ENCODE assay signal across 5 fruit fly cellular contexts in the genomic region with DNA sequence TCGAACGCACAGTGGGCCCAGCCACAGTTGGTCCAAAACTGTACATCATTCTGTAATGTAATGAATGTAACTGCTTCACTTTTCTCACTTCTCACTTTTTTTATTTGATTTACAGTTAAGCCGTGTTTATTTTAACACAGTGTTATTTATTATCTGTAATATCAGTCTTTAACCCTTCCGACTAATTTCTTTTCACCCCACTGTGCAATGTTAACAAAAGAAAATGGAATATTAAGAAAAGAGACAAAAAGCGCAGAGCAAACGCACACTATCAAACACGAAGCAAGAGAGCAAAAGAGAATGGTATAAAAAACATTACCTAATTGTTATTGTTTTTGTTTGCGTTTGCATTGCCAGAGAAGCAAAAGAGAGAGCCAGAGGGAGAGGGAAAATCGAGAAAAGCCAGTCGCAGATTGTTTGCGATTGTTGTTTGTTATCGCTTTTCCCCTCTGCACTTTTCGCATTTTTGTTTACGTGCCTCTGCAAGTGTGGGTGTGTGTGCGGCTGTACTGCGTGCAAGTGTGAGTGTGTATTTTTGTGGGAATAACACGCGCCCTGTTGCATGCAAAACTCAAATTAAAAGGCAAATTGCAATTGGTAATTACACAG.
TF ChIP-seq lines count a peak whose summit lies in the region.

No protein-coding gene starts in this region.

- peak; percentile 78 for TF ChIP-seq CTCF in whole organism, embryonic (GFP tag; optimal IDR thresholded peaks at IDR 0.05; lab: Kevin White, UChicago)

TF ChIP-seq in whole organism, adult, 20 proteins besides CTCF, POLR2A, EP300 and RAD21 (continues in another document):
- peak; percentile 94 for TF ChIP-seq CG33017 (tag; optimal IDR thresholded peaks at IDR 0.05; lab: Kevin White, UChicago)
- peak; percentile 84 for TF ChIP-seq CG1620 (GFP tag; optimal IDR thresholded peaks at IDR 0.05; lab: Kevin White, UChicago)
- TF ChIP-seq Clk (GFP tag; optimal IDR thresholded peaks at IDR 0.05; lab: Kevin White, UChicago) = peak; percentile 82
- peak; percentile 92 for TF ChIP-seq CG5204 (GFP tag; optimal IDR thresholded peaks at IDR 0.05; lab: Kevin White, UChicago)
- TF ChIP-seq kay (GFP tag; lab: Kevin White, UChicago; ENCODE audit: borderline replicate concordance) = peak; percentile 98
- TF ChIP-seq cic (GFP tag; optimal IDR thresholded peaks at IDR 0.05; lab: Kevin White, UChicago) = peak; percentile 84
- peak; percentile 93 for TF ChIP-seq CG11617 (GFP tag; optimal IDR thresholded peaks at IDR 0.05; lab: Kevin White, UChicago)
- peak; percentile 79 for TF ChIP-seq Crg-1 (GFP tag; optimal IDR thresholded peaks at IDR 0.05; lab: Kevin White, UChicago)
- TF ChIP-seq tj (GFP tag; optimal IDR thresholded peaks at IDR 0.05; lab: Kevin White, UChicago) = peak; percentile 82
- TF ChIP-seq CG7045 (GFP tag; optimal IDR thresholded peaks at IDR 0.05; lab: Kevin White, UChicago) = peak; percentile 91
- TF ChIP-seq ovo (GFP tag; optimal IDR thresholded peaks at IDR 0.05; lab: Kevin White, UChicago) = peak; percentile 88
- TF ChIP-seq pad (GFP tag; optimal IDR thresholded peaks at IDR 0.05; lab: Kevin White, UChicago) = peak; percentile 69
- peak; percentile 95 for TF ChIP-seq CG7101 (tag; optimal IDR thresholded peaks at IDR 0.05; lab: Kevin White, UChicago)
- peak; percentile 90 for TF ChIP-seq CG14711 (tag; optimal IDR thresholded peaks at IDR 0.05; lab: Kevin White, UChicago)
- TF ChIP-seq cnc (optimal IDR thresholded peaks at IDR 0.05; lab: Kevin White, UChicago) = no peak
- peak; percentile 86 for TF ChIP-seq bab1 (GFP tag; optimal IDR thresholded peaks at IDR 0.05; lab: Kevin White, UChicago)

TF ChIP-seq in whole organism, embryonic, 481 proteins besides CTCF, POLR2A, EP300 and RAD21 (continues in another document):
- TF ChIP-seq CG18262 (tag; optimal IDR thresholded peaks at IDR 0.05; lab: Kevin White, UChicago) = peak; percentile 99
- TF ChIP-seq CG11247 (GFP tag; IDR thresholded peaks at IDR 0.05; lab: Robert Waterston, UW) = peak; percentile 92
- peak; percentile 73 for TF ChIP-seq ftz-f1 (GFP tag; optimal IDR thresholded peaks at IDR 0.05; lab: Kevin White, UChicago)
- TF ChIP-seq CG12236 (GFP tag; optimal IDR thresholded peaks at IDR 0.05; lab: Kevin White, UChicago) = peak; percentile 98
- peak; percentile 66 for TF ChIP-seq stwl (tag; optimal IDR thresholded peaks at IDR 0.05; lab: Kevin White, UChicago)
- peak; percentile 96 for TF ChIP-seq ken (GFP tag; IDR thresholded peaks at IDR 0.05; lab: Robert Waterston, UW)
- peak; percentile 97 for TF ChIP-seq HLH54F (GFP tag; optimal IDR thresholded peaks at IDR 0.05; lab: Kevin White, UChicago)
- TF ChIP-seq Usf (GFP tag; optimal IDR thresholded peaks at IDR 0.05; lab: Kevin White, UChicago) = peak; percentile 88
- peak; percentile 96 for TF ChIP-seq YL-1 (GFP tag; optimal IDR thresholded peaks at IDR 0.05; lab: Kevin White, UChicago)
- peak; percentile 98 to 99 for TF ChIP-seq chif (GFP tag; optimal IDR thresholded peaks at IDR 0.05; lab: Kevin White, UChicago)
- TF ChIP-seq CG43689 (GFP tag; IDR thresholded peaks at IDR 0.05; lab: Robert Waterston, UW) = peak; percentile 93
- TF ChIP-seq CG16813 (GFP tag; IDR thresholded peaks at IDR 0.05; lab: Robert Waterston, UW; ENCODE audit: partially characterized antibody) = peak; percentile 47; the same call in 1 of the 3 replicates
- peak; percentile 93 for TF ChIP-seq CG17186 (GFP tag; optimal IDR thresholded peaks at IDR 0.05; lab: Kevin White, UChicago)
- peak; percentile 97 for TF ChIP-seq Meics (GFP tag; optimal IDR thresholded peaks at IDR 0.05; lab: Kevin White, UChicago)
- peak; percentile 98 for TF ChIP-seq stc (GFP tag; IDR thresholded peaks at IDR 0.05; lab: Robert Waterston, UW)
- peak; percentile 99 for TF ChIP-seq Asciz (GFP tag; optimal IDR thresholded peaks at IDR 0.05; lab: Kevin White, UChicago)

TF ChIP-seq in whole organism, prepupa, 60 proteins besides CTCF, POLR2A, EP300 and RAD21 (continues in another document):
- TF ChIP-seq Ets96B (tag; optimal IDR thresholded peaks at IDR 0.05; lab: Kevin White, UChicago) (peak; percentile 89), CG7368 (GFP tag; optimal IDR thresholded peaks at IDR 0.05; lab: Kevin White, UChicago) (peak; percentile 93), pdm3 (GFP tag; optimal IDR thresholded peaks at IDR 0.05; lab: Kevin White, UChicago) (peak; percentile 97), CG6163 (GFP tag; IDR thresholded peaks at IDR 0.05; lab: Robert Waterston, UW) (peak; percentile 96), lz (GFP tag; optimal IDR thresholded peaks at IDR 0.05; lab: Kevin White, UChicago) (peak; percentile 96), dac (GFP tag; optimal IDR thresholded peaks at IDR 0.05; lab: Kevin White, UChicago) (peak; percentile 97), Lpt (GFP tag; optimal IDR thresholded peaks at IDR 0.05; lab: Kevin White, UChicago) (peak; percentile 97), acj6 (GFP tag; optimal IDR thresholded peaks at IDR 0.05; lab: Kevin White, UChicago) (peak; percentile 92), spab (GFP tag; optimal IDR thresholded peaks at IDR 0.05; lab: Kevin White, UChicago) (peak; percentile 86), CG9139 (GFP tag; optimal IDR thresholded peaks at IDR 0.05; lab: Kevin White, UChicago) (peak; percentile 80), esn (GFP tag; optimal IDR thresholded peaks at IDR 0.05; lab: Kevin White, UChicago) (peak; percentile 97), CG34406 (GFP tag; optimal IDR thresholded peaks at IDR 0.05; lab: Kevin White, UChicago) (peak; percentile 94), Hr4 (GFP tag; optimal IDR thresholded peaks at IDR 0.05; lab: Kevin White, UChicago) (peak; percentile 99), cyc (GFP tag; optimal IDR thresholded peaks at IDR 0.05; lab: Kevin White, UChicago) (peak; percentile 92), CG32006 (GFP tag; optimal IDR thresholded peaks at IDR 0.05; lab: Kevin White, UChicago) (peak; percentile 98), CG10631 (GFP tag; optimal IDR thresholded peaks at IDR 0.05; lab: Kevin White, UChicago) (peak; percentile 91), Blimp-1 (GFP tag; optimal IDR thresholded peaks at IDR 0.05; lab: Kevin White, UChicago) (peak; percentile 77), CG11294 (GFP tag; IDR thresholded peaks at IDR 0.05; lab: Robert Waterston, UW) (peak; percentile 96)

TF ChIP-seq in whole organism, pupa, 21 proteins besides CTCF, POLR2A, EP300 and RAD21 (continues in another document):
- peak; percentile 98 for TF ChIP-seq CG4496 (GFP tag; IDR thresholded peaks at IDR 0.05; lab: Robert Waterston, UW)
- peak; percentile 82 for TF ChIP-seq gl (tag; optimal IDR thresholded peaks at IDR 0.05; lab: Kevin White, UChicago)
- peak; percentile 96 for TF ChIP-seq CG12605 (GFP tag; IDR thresholded peaks at IDR 0.05; lab: Robert Waterston, UW)
- TF ChIP-seq CG14655 (GFP tag; optimal IDR thresholded peaks at IDR 0.05; lab: Kevin White, UChicago) = peak; percentile 95
- peak; percentile 68 for TF ChIP-seq D1 (tag; optimal IDR thresholded peaks at IDR 0.05; lab: Kevin White, UChicago)
- peak; percentile 89 for TF ChIP-seq CG8159 (tag; optimal IDR thresholded peaks at IDR 0.05; lab: Kevin White, UChicago)
- TF ChIP-seq Snoo (tag; optimal IDR thresholded peaks at IDR 0.05; lab: Kevin White, UChicago) = peak; percentile 90
- TF ChIP-seq CG17806 (tag; optimal IDR thresholded peaks at IDR 0.05; lab: Kevin White, UChicago) = peak; percentile 90
- peak; percentile 96 for TF ChIP-seq fd96Ca (GFP tag; IDR thresholded peaks at IDR 0.05; lab: Robert Waterston, UW)
- TF ChIP-seq CG32121 (GFP tag; IDR thresholded peaks at IDR 0.05; lab: Robert Waterston, UW) = peak; percentile 98
- TF ChIP-seq CG10348 (GFP tag; IDR thresholded peaks at IDR 0.05; lab: Robert Waterston, UW) = peak; percentile 88
- TF ChIP-seq EcR (GFP tag; optimal IDR thresholded peaks at IDR 0.05; lab: Kevin White, UChicago) = peak; percentile 3
- TF ChIP-seq CG15710 (tag; optimal IDR thresholded peaks at IDR 0.05; lab: Kevin White, UChicago) = peak; percentile 82
- TF ChIP-seq CG9948 (tag; optimal IDR thresholded peaks at IDR 0.05; lab: Kevin White, UChicago) = peak; percentile 91
- peak; percentile 94 for TF ChIP-seq Pif1B (GFP tag; optimal IDR thresholded peaks at IDR 0.05; lab: Kevin White, UChicago)
- TF ChIP-seq Ets98B (GFP tag; IDR thresholded peaks at IDR 0.05; lab: Robert Waterston, UW) = peak; percentile 97
- peak; percentile 82 for TF ChIP-seq CG34367 (tag; optimal IDR thresholded peaks at IDR 0.05; lab: Kevin White, UChicago)
- peak; percentile 73 for TF ChIP-seq CG13204 (GFP tag; optimal IDR thresholded peaks at IDR 0.05; lab: Kevin White, UChicago)
- peak; percentile 97 for TF ChIP-seq Pif1A (GFP tag; optimal IDR thresholded peaks at IDR 0.05; lab: Kevin White, UChicago)

TF ChIP-seq in whole organism, wandering third instar larva, 38 proteins besides CTCF, POLR2A, EP300 and RAD21 (continues in another document):
- TF ChIP-seq dsf (GFP tag; optimal IDR thresholded peaks at IDR 0.05; lab: Kevin White, UChicago; ENCODE audit: borderline replicate concordance) = peak; percentile 62
- no peak for TF ChIP-seq tai (GFP tag; optimal IDR thresholded peaks at IDR 0.05; lab: Kevin White, UChicago)
- no peak for TF ChIP-seq jim (GFP tag; optimal IDR thresholded peaks at IDR 0.05; lab: Kevin White, UChicago)
- peak; percentile 90 for TF ChIP-seq ey (GFP tag; optimal IDR thresholded peaks at IDR 0.05; lab: Kevin White, UChicago)
- peak; percentile 88 for TF ChIP-seq Hnf4 (GFP tag; optimal IDR thresholded peaks at IDR 0.05; lab: Kevin White, UChicago)
- TF ChIP-seq Rel (GFP tag; optimal IDR thresholded peaks at IDR 0.05; lab: Kevin White, UChicago) = no peak
- peak; percentile 97 for TF ChIP-seq Rel (tag; optimal IDR thresholded peaks at IDR 0.05; lab: Kevin White, UChicago)
- peak in 1 of 2 experiments; percentile 4 for TF ChIP-seq dl (GFP tag; optimal IDR thresholded peaks at IDR 0.05; lab: Kevin White, UChicago; ENCODE audit: insufficient read depth in 1 of 2, partially characterized antibody in 2 of 2)
- TF ChIP-seq CrebA (GFP tag; optimal IDR thresholded peaks at IDR 0.05; lab: Kevin White, UChicago; ENCODE audit: borderline replicate concordance) = no peak
- no peak for TF ChIP-seq Vsx2 (GFP tag; optimal IDR thresholded peaks at IDR 0.05; lab: Kevin White, UChicago; ENCODE audit: partially characterized antibody)
- TF ChIP-seq h (GFP tag; optimal IDR thresholded peaks at IDR 0.05; lab: Kevin White, UChicago) = peak; percentile 93
- peak; percentile 28 for TF ChIP-seq GATAd (GFP tag; optimal IDR thresholded peaks at IDR 0.05; lab: Kevin White, UChicago)
- TF ChIP-seq lola (GFP tag; optimal IDR thresholded peaks at IDR 0.05; lab: Kevin White, UChicago) = no peak
- TF ChIP-seq Jra (GFP tag; optimal IDR thresholded peaks at IDR 0.05; lab: Kevin White, UChicago) = peak; percentile 48
- no peak for TF ChIP-seq Mio (GFP tag; optimal IDR thresholded peaks at IDR 0.05; lab: Kevin White, UChicago)
- TF ChIP-seq fru (GFP tag; optimal IDR thresholded peaks at IDR 0.05; lab: Kevin White, UChicago) = peak; percentile 93
- peak; percentile 94 for TF ChIP-seq psq (GFP tag; optimal IDR thresholded peaks at IDR 0.05; lab: Kevin White, UChicago)
- no peak for TF ChIP-seq Dif (GFP tag; optimal IDR thresholded peaks at IDR 0.05; lab: Kevin White, UChicago; ENCODE audit: partially characterized antibody)
- TF ChIP-seq foxo (GFP tag; optimal IDR thresholded peaks at IDR 0.05; lab: Kevin White, UChicago) = peak; percentile 42 to 93
- no peak for TF ChIP-seq Myc (optimal IDR thresholded peaks at IDR 0.05; lab: Kevin White, UChicago)
